Fruit fly (Drosophila melanogaster): ENCODE results near the gene Nhe1.
A peak's percentile ranks its signal among the peaks of the same experiment; 100 is the strongest.

Nhe1 gene

dm6 chr2L:94639-95059, 11.9 kb downstream of the Nhe1 start, which contains the start of gene Zir (continued):
- TF ChIP-seq Scr (GFP tag; IDR thresholded peaks at IDR 0.05; ENCODE audit: partially characterized antibody), result peak; percentile 71
- no peak for TF ChIP-seq bowl (GFP tag; IDR thresholded peaks at IDR 0.05)
- TF ChIP-seq nerfin-1 (tag; optimal IDR thresholded peaks at IDR 0.05), result peak; percentile 4
- peak; percentile 61 for TF ChIP-seq inv (GFP tag; IDR thresholded peaks at IDR 0.05; ENCODE audit: partially characterized antibody)
- TF ChIP-seq gem (tag; optimal IDR thresholded peaks at IDR 0.05), result no peak
- no peak for TF ChIP-seq CG10654 (GFP tag; optimal IDR thresholded peaks at IDR 0.05)
- no peak for TF ChIP-seq CG12299 (tag; optimal IDR thresholded peaks at IDR 0.05)
- TF ChIP-seq bsh (GFP tag; optimal IDR thresholded peaks at IDR 0.05), result no peak
- TF ChIP-seq Dip3 (GFP tag; optimal IDR thresholded peaks at IDR 0.05), result no peak
- no peak for TF ChIP-seq CG12071 (GFP tag; optimal IDR thresholded peaks at IDR 0.05)
- peak; percentile 13 for TF ChIP-seq CG13624 (GFP tag; optimal IDR thresholded peaks at IDR 0.05)
- no peak for TF ChIP-seq CG12104 (GFP tag; optimal IDR thresholded peaks at IDR 0.05)
- TF ChIP-seq CG13287 (GFP tag; IDR thresholded peaks at IDR 0.05; ENCODE audit: partially characterized antibody), result peak; percentile 80
- peak in 1 of 2 experiments; percentile 75 for TF ChIP-seq eve (GFP tag; optimal IDR thresholded peaks at IDR 0.05)
- peak; percentile 80 for TF ChIP-seq bbx (GFP tag; IDR thresholded peaks at IDR 0.05; ENCODE audit: partially characterized antibody)
- TF ChIP-seq Bgb (GFP tag; IDR thresholded peaks at IDR 0.05; ENCODE audit: partially characterized antibody), result peak; percentile 78
- TF ChIP-seq pnt (GFP tag; optimal IDR thresholded peaks at IDR 0.05), result no peak
- peak; percentile 29 for TF ChIP-seq CG33557 (GFP tag; optimal IDR thresholded peaks at IDR 0.05)
- peak; percentile 33 for TF ChIP-seq pzg (GFP tag; optimal IDR thresholded peaks at IDR 0.05)
- TF ChIP-seq zfh1 (GFP tag; IDR thresholded peaks at IDR 0.05), result no peak
- no peak for TF ChIP-seq CG10462 (GFP tag; optimal IDR thresholded peaks at IDR 0.05)
- no peak for TF ChIP-seq CG12155 (GFP tag; optimal IDR thresholded peaks at IDR 0.05)
- TF ChIP-seq chm (GFP tag; IDR thresholded peaks at IDR 0.05), result no peak
- peak; percentile 20 for TF ChIP-seq sug (tag; optimal IDR thresholded peaks at IDR 0.05)
- TF ChIP-seq CG2116 (GFP tag; optimal IDR thresholded peaks at IDR 0.05), result peak; percentile 33
- TF ChIP-seq wek (GFP tag; optimal IDR thresholded peaks at IDR 0.05), result peak; percentile 94
- no peak for TF ChIP-seq h (optimal IDR thresholded peaks at IDR 0.05)
- no peak for TF ChIP-seq CG13123 (GFP tag; optimal IDR thresholded peaks at IDR 0.05)
- TF ChIP-seq CG14710 (tag; optimal IDR thresholded peaks at IDR 0.05), result peak; percentile 13
- TF ChIP-seq CG12744 (GFP tag; optimal IDR thresholded peaks at IDR 0.05), result no peak
- TF ChIP-seq CG3847 (GFP tag; IDR thresholded peaks at IDR 0.05), result no peak
- peak; percentile 29 for TF ChIP-seq CTCF (GFP tag; optimal IDR thresholded peaks at IDR 0.05)
- peak; percentile 59 for TF ChIP-seq sens (GFP tag)
- no peak for TF ChIP-seq fu2 (GFP tag; optimal IDR thresholded peaks at IDR 0.05)
- TF ChIP-seq phol (tag; optimal IDR thresholded peaks at IDR 0.05), result no peak
- TF ChIP-seq CG14441 (GFP tag; IDR thresholded peaks at IDR 0.05), result no peak
- TF ChIP-seq Chrac-16 (GFP tag; optimal IDR thresholded peaks at IDR 0.05), result no peak
- no peak for TF ChIP-seq dmrt11E (tag; optimal IDR thresholded peaks at IDR 0.05)
- no peak for TF ChIP-seq her (GFP tag; optimal IDR thresholded peaks at IDR 0.05)
- no peak for TF ChIP-seq CG8359 (GFP tag; optimal IDR thresholded peaks at IDR 0.05; ENCODE audit: borderline replicate concordance)
- no peak for TF ChIP-seq CG2678 (tag; optimal IDR thresholded peaks at IDR 0.05)
- no peak for TF ChIP-seq Hey (tag; optimal IDR thresholded peaks at IDR 0.05)
- no peak for TF ChIP-seq fd96Cb (tag; optimal IDR thresholded peaks at IDR 0.05)
- TF ChIP-seq CG1529 (GFP tag; optimal IDR thresholded peaks at IDR 0.05), result no peak
- no peak for TF ChIP-seq CG31365 (tag; optimal IDR thresholded peaks at IDR 0.05)
- TF ChIP-seq vnd (GFP tag; IDR thresholded peaks at IDR 0.05; ENCODE audit: partially characterized antibody), result 0 out of 3 replicates have a peak, but pooled peaks have one; percentile 50
- TF ChIP-seq ranshi (GFP tag; IDR thresholded peaks at IDR 0.05), result no peak
- TF ChIP-seq org-1 (GFP tag; optimal IDR thresholded peaks at IDR 0.05), result no peak
- TF ChIP-seq rib (GFP tag; IDR thresholded peaks at IDR 0.05), result no peak
- TF ChIP-seq cwo (GFP tag; optimal IDR thresholded peaks at IDR 0.05), result no peak
- TF ChIP-seq nerfin-2 (GFP tag; IDR thresholded peaks at IDR 0.05; ENCODE audit: partially characterized antibody), result peak; percentile 85
- TF ChIP-seq Deaf1 (tag; optimal IDR thresholded peaks at IDR 0.05), result no peak

Data from whole organism, embryonic.